Fruit fly (Drosophila melanogaster) whole organism, embryonic: Measurements from ENCODE around the gene ImpE1.

Experiments
- Abd-B ChIP-seq: fragments of 200-800 bp; sonication (Bioruptor generic); optimal IDR thresholded peaks from 2 replicates; lab custom pipeline; 2018; ENCODE audit warnings: missing biosample characterization, mild to moderate bottlenecking, missing genetic modification characterization, moderate library complexity
- Antp ChIP-seq: fragments of 200-800 bp; sonication (Bioruptor generic); optimal IDR thresholded peaks from 3 replicates; lab custom pipeline; 2016; ENCODE audit warnings: missing biosample characterization, missing genetic modification characterization
- CG12659 ChIP-seq: fragments of 200-800 bp; sonication (Bioruptor generic); optimal IDR thresholded peaks from 3 replicates; lab custom pipeline; 2017; ENCODE audit warnings: mild to moderate bottlenecking, missing biosample characterization, missing genetic modification reagents, missing genetic modification characterization
- CG14860 ChIP-seq: fragments of 200-800 bp; sonication (Bioruptor generic); IDR thresholded peaks from 3 replicates; pipeline ENCODE4 v1.3.6; 2022; ENCODE audit warnings: missing biosample characterization, missing genetic modification characterization; ENCODE audit not compliant: partially characterized antibody
- CG14965 ChIP-seq: fragments of 200-800 bp; sonication (Bioruptor generic); optimal IDR thresholded peaks from 2 replicates; lab custom pipeline; 2016; ENCODE audit warnings: missing biosample characterization, missing genetic modification characterization, borderline replicate concordance
- CG1603 ChIP-seq: fragments of 200-800 bp; sonication (Bioruptor generic); optimal IDR thresholded peaks from 2 replicates; lab custom pipeline; 2019; ENCODE audit warnings: missing biosample characterization, mild to moderate bottlenecking, missing genetic modification characterization, moderate library complexity
- CG16813 ChIP-seq: fragments of 200-800 bp; sonication (Bioruptor generic); IDR thresholded peaks from 3 replicates; pipeline ENCODE4 v1.3.6; 2022; ENCODE audit warnings: missing biosample characterization, missing genetic modification characterization; ENCODE audit not compliant: partially characterized antibody
- CG18262 ChIP-seq: fragments of 200-800 bp; optimal IDR thresholded peaks from 3 replicates; lab custom pipeline; 2019; ENCODE audit warnings: missing biosample characterization, mild to moderate bottlenecking, missing genetic modification characterization, moderate library complexity
- CG18599 ChIP-seq: fragments of 200-800 bp; sonication (Bioruptor generic); optimal IDR thresholded peaks from 3 replicates; lab custom pipeline; 2017; ENCODE audit warnings: missing biosample characterization, missing genetic modification characterization, mild to moderate bottlenecking, moderate library complexity, missing genetic modification reagents
- CG2712 ChIP-seq: fragments of 200-800 bp; optimal IDR thresholded peaks from 3 replicates; lab custom pipeline; 2019; ENCODE audit warnings: missing biosample characterization, mild to moderate bottlenecking, missing genetic modification characterization, moderate library complexity
- CG30020 ChIP-seq: fragments of 200-800 bp; optimal IDR thresholded peaks from 2 replicates; lab custom pipeline; 2019; ENCODE audit warnings: missing biosample characterization, mild to moderate bottlenecking, missing genetic modification characterization, moderate library complexity
- CG34422 ChIP-seq: fragments of 200-800 bp; sonication (Bioruptor generic); IDR thresholded peaks from 3 replicates; pipeline ENCODE4 v1.3.6; 2022; ENCODE audit warnings: missing biosample characterization, missing genetic modification characterization
- CG3995 ChIP-seq: fragments of 200-800 bp; sonication (Bioruptor generic); optimal IDR thresholded peaks from 3 replicates; lab custom pipeline; 2016; ENCODE audit warnings: missing biosample characterization, missing genetic modification characterization
- CG42726 ChIP-seq: fragments of 200-800 bp; sonication (Bioruptor generic); IDR thresholded peaks from 2 replicates; pipeline ENCODE4 v1.3.6; 2022; ENCODE audit warnings: missing biosample characterization, missing genetic modification characterization; ENCODE audit not compliant: partially characterized antibody
- CG4617 ChIP-seq: fragments of 200-800 bp; sonication (Bioruptor generic); optimal IDR thresholded peaks from 3 replicates; lab custom pipeline; 2016; ENCODE audit warnings: missing biosample characterization, missing genetic modification characterization, borderline replicate concordance
- CG4707 ChIP-seq: fragments of 200-800 bp; sonication (Bioruptor generic); optimal IDR thresholded peaks from 2 replicates; lab custom pipeline; 2018; ENCODE audit warnings: missing biosample characterization, mild to moderate bottlenecking, missing genetic modification characterization, moderate library complexity
- CG7987 ChIP-seq: fragments of 200-800 bp; sonication (Bioruptor generic); optimal IDR thresholded peaks from 2 replicates; lab custom pipeline; 2018; ENCODE audit warnings: missing biosample characterization, mild to moderate bottlenecking, missing genetic modification characterization, moderate library complexity
- CG8924 ChIP-seq: fragments of 200-800 bp; optimal IDR thresholded peaks from 3 replicates; lab custom pipeline; 2019; ENCODE audit warnings: missing biosample characterization, mild to moderate bottlenecking, missing genetic modification characterization, moderate library complexity
- CG9932 ChIP-seq: fragments of 200-800 bp; sonication (Bioruptor generic); IDR thresholded peaks from 2 replicates; pipeline ENCODE4 v1.3.6; 2022; ENCODE audit warnings: missing biosample characterization, missing genetic modification characterization
- CHES-1-like ChIP-seq: fragments of 200-800 bp; sonication (Bioruptor generic); optimal IDR thresholded peaks from 2 replicates; lab custom pipeline; 2016; ENCODE audit warnings: missing biosample characterization, missing genetic modification characterization
- D19B ChIP-seq: fragments of 200-800 bp; sonication (Bioruptor generic); optimal IDR thresholded peaks from 2 replicates; lab custom pipeline; 2017; ENCODE audit warnings: missing biosample characterization, mild to moderate bottlenecking, missing genetic modification characterization
- Dip3 ChIP-seq: fragments of 200-800 bp; sonication (Bioruptor generic); optimal IDR thresholded peaks from 3 replicates; lab custom pipeline; 2016; ENCODE audit warnings: missing biosample characterization, missing genetic modification characterization
- Ets97D ChIP-seq: fragments of 200-800 bp; sonication (Bioruptor generic); optimal IDR thresholded peaks from 3 replicates; lab custom pipeline; 2016; ENCODE audit warnings: missing biosample characterization, missing genetic modification characterization
- Fer3 ChIP-seq: fragments of 200-800 bp; sonication (Bioruptor generic); optimal IDR thresholded peaks from 2 replicates; lab custom pipeline; 2018; ENCODE audit warnings: missing biosample characterization, mild to moderate bottlenecking, missing genetic modification characterization, moderate library complexity
- HLH3B ChIP-seq: fragments of 200-800 bp; sonication (Bioruptor generic); IDR thresholded peaks from 2 replicates; pipeline ENCODE4 v1.3.6; 2022; ENCODE audit warnings: missing biosample characterization, missing genetic modification characterization
- Hr3 ChIP-seq: fragments of 200-800 bp; sonication (Bioruptor generic); optimal IDR thresholded peaks from 3 replicates; lab custom pipeline; 2016; ENCODE audit warnings: missing biosample characterization, missing genetic modification characterization
- Hsf ChIP-seq: fragments of 200-800 bp; sonication (Bioruptor generic); optimal IDR thresholded peaks from 3 replicates; lab custom pipeline; 2016; ENCODE audit warnings: missing biosample characterization, missing genetic modification characterization
- Lhr ChIP-seq: fragments of 200-800 bp; sonication (Bioruptor generic); optimal IDR thresholded peaks from 3 replicates; lab custom pipeline; 2017; ENCODE audit warnings: mild to moderate bottlenecking, missing biosample characterization, missing genetic modification reagents, missing genetic modification characterization
- Max ChIP-seq: fragments of 200-800 bp; sonication (Bioruptor generic); optimal IDR thresholded peaks from 2 replicates; lab custom pipeline; 2016; ENCODE audit warnings: missing biosample characterization, mild to moderate bottlenecking, missing genetic modification characterization
- Myb ChIP-seq: fragments of 200-800 bp; sonication (Bioruptor generic); optimal IDR thresholded peaks from 2 replicates; lab custom pipeline; 2016; ENCODE audit warnings: missing biosample characterization, missing genetic modification characterization
- Sin3A ChIP-seq: fragments of >200 bp; optimal IDR thresholded peaks from 2 replicates; lab custom pipeline; 2018
- amos ChIP-seq: fragments of 200-800 bp; sonication (Bioruptor generic); IDR thresholded peaks from 2 replicates; pipeline ENCODE4 v1.3.6; 2022; ENCODE audit warnings: missing biosample characterization, missing genetic modification characterization; ENCODE audit not compliant: partially characterized antibody
- ato ChIP-seq: fragments of 200-800 bp; sonication (Bioruptor generic); IDR thresholded peaks from 2 replicates; pipeline ENCODE4 v1.3.6; 2022; ENCODE audit warnings: missing biosample characterization, missing genetic modification characterization; ENCODE audit not compliant: partially characterized antibody
- bbx ChIP-seq: fragments of 200-800 bp; sonication (Bioruptor generic); IDR thresholded peaks from 2 replicates; pipeline ENCODE4 v1.3.6; 2022; ENCODE audit warnings: missing biosample characterization, missing genetic modification characterization; ENCODE audit not compliant: partially characterized antibody
- chinmo ChIP-seq: fragments of 200-800 bp; sonication (Bioruptor generic); IDR thresholded peaks from 4 replicates; pipeline ENCODE4 v1.3.6; 2022; ENCODE audit warnings: missing biosample characterization, missing genetic modification characterization; ENCODE audit not compliant: partially characterized antibody
- crol ChIP-seq: fragments of 200-800 bp; sonication (Bioruptor generic); IDR thresholded peaks from 2 replicates; pipeline ENCODE4 v1.3.6; 2022; ENCODE audit warnings: missing biosample characterization, missing genetic modification characterization
- dm ChIP-seq: fragments of 200-800 bp; sonication (Bioruptor generic); optimal IDR thresholded peaks from 3 replicates; lab custom pipeline; 2016; ENCODE audit warnings: missing biosample characterization, missing genetic modification characterization
- dpn ChIP-seq, 2 experiments: fragments of 200-800 bp; sonication (Bioruptor generic); optimal IDR thresholded peaks; 3 replicates each; lab custom pipeline; 2016; ENCODE audit warnings: missing biosample characterization in 2 of 2, missing genetic modification characterization in 2 of 2
- gfzf ChIP-seq: fragments of 200-800 bp; sonication (Bioruptor generic); optimal IDR thresholded peaks from 2 replicates; lab custom pipeline; 2016; ENCODE audit warnings: missing biosample characterization, mild to moderate bottlenecking, missing genetic modification characterization, moderate library complexity
- mam ChIP-seq: fragments of 200-800 bp; sonication (Bioruptor generic); optimal IDR thresholded peaks from 3 replicates; lab custom pipeline; 2016; ENCODE audit warnings: missing biosample characterization, missing genetic modification characterization
- mld ChIP-seq: fragments of 200-800 bp; sonication (Bioruptor generic); IDR thresholded peaks from 3 replicates; pipeline ENCODE4 v1.3.6; 2022; ENCODE audit warnings: missing biosample characterization, missing genetic modification characterization; ENCODE audit not compliant: partially characterized antibody
- pfk ChIP-seq: fragments of 200-800 bp; sonication (Bioruptor generic); optimal IDR thresholded peaks from 2 replicates; lab custom pipeline; 2018; ENCODE audit warnings: missing biosample characterization, mild to moderate bottlenecking, missing genetic modification characterization, moderate library complexity
- slbo ChIP-seq: fragments of 200-800 bp; sonication (Bioruptor generic); IDR thresholded peaks from 2 replicates; pipeline ENCODE4 v1.3.6; 2022; ENCODE audit warnings: missing biosample characterization, missing genetic modification characterization
- sna ChIP-seq: fragments of 200-800 bp; sonication (Bioruptor generic); IDR thresholded peaks from 2 replicates; pipeline ENCODE4 v1.3.6; 2022; ENCODE audit warnings: missing biosample characterization, missing genetic modification characterization; ENCODE audit not compliant: partially characterized antibody
- usp ChIP-seq: fragments of >200 bp; optimal IDR thresholded peaks from 2 replicates; lab custom pipeline; 2017; ENCODE audit warnings: missing biosample characterization, missing genetic modification characterization
- vnd ChIP-seq: fragments of 200-800 bp; sonication (Bioruptor generic); IDR thresholded peaks from 3 replicates; pipeline ENCODE4 v1.3.6; 2022; ENCODE audit warnings: missing biosample characterization, missing genetic modification characterization; ENCODE audit not compliant: partially characterized antibody
- yki ChIP-seq: fragments of >200 bp; optimal IDR thresholded peaks from 3 replicates; lab custom pipeline; 2018
- zen2 ChIP-seq: fragments of 200-800 bp; sonication (Bioruptor generic); IDR thresholded peaks from 3 replicates; pipeline ENCODE4 v1.3.6; 2022; ENCODE audit warnings: missing biosample characterization, missing genetic modification characterization; ENCODE audit not compliant: partially characterized antibody
- zf30C ChIP-seq: fragments of 200-800 bp; sonication (Bioruptor generic); optimal IDR thresholded peaks from 3 replicates; lab custom pipeline; 2018; ENCODE audit warnings: missing biosample characterization, mild to moderate bottlenecking, missing genetic modification characterization

ImpE1 gene

dm6 chr3L:8405123-8405522 is 32.9 kb downstream of the ImpE1 start, which contains the start of the genes Tpt, mkg-p and CG13667 (continued):
- TF ChIP-seq CG14965 (GFP tag; lab: Kevin White, UChicago) (no peak), CG12659 (GFP tag; lab: Kevin White, UChicago) (peak; percentile 82), CG8924 (peak; percentile 53), vnd (peak; percentile 72), crol (GFP tag; lab: Robert Waterston, UW) (no peak), Hr3 (GFP tag; lab: Kevin White, UChicago) (no peak), Lhr (GFP tag; lab: Kevin White, UChicago) (peak; percentile 16), CG14860 (GFP tag; lab: Robert Waterston, UW) (peak; percentile 66; the same call in 2 of the 3 replicates), Hsf (GFP tag; lab: Kevin White, UChicago) (no peak), CG9932 (peak; percentile 20; the same call in 1 of the 2 replicates), CG2712 (tag; lab: Kevin White, UChicago) (peak; percentile 47), dpn (GFP tag; optimal IDR thresholded peaks at IDR 0.05; lab: Kevin White, UChicago) (peak in 1 of 2 experiments; percentile 26), CG42726 (GFP tag; lab: Robert Waterston, UW) (peak; percentile 52; the same call in 1 of the 2 replicates), zf30C (GFP tag; lab: Kevin White, UChicago) (no peak), CG4617 (peak; percentile 94), yki (lab: Kevin White, UChicago) (no peak), CG1603 (peak; percentile 97), bbx (peak; percentile 91), Max (no peak), mld (GFP tag; lab: Robert Waterston, UW) (peak; percentile 82; the same call in 2 of the 3 replicates), dm (GFP tag; lab: Kevin White, UChicago) (peak; percentile 58), CG4707 (GFP tag; lab: Kevin White, UChicago) (no peak), Dip3 (GFP tag; lab: Kevin White, UChicago) (no peak), Ets97D (GFP tag; lab: Kevin White, UChicago) (peak; percentile 60), CG18262 (tag; lab: Kevin White, UChicago) (no peak), CG18599 (GFP tag; lab: Kevin White, UChicago) (no peak), CG3995 (GFP tag; lab: Kevin White, UChicago) (peak; percentile 31), chinmo (GFP tag; lab: Robert Waterston, UW) (peak; percentile 97; the same call in 3 of the 4 replicates), CG7987 (GFP tag; lab: Kevin White, UChicago) (no peak), mam (GFP tag; lab: Kevin White, UChicago) (peak; percentile 21), HLH3B (GFP tag; lab: Robert Waterston, UW) (no peak), Antp (GFP tag; lab: Kevin White, UChicago) (peak; percentile 7), Myb (GFP tag; lab: Kevin White, UChicago) (peak; percentile 33), pfk (GFP tag; lab: Kevin White, UChicago) (peak; percentile 85), CG30020 (tag; lab: Kevin White, UChicago) (peak; percentile 74), CHES-1-like (GFP tag; lab: Kevin White, UChicago) (peak; percentile 81), slbo (no peak), sna (GFP tag; lab: Robert Waterston, UW) (peak; percentile 80), CG34422 (GFP tag; lab: Robert Waterston, UW) (0 out of 3 replicates have a peak, but pooled peaks have one; percentile 31), usp (no peak), amos (GFP tag; lab: Robert Waterston, UW) (peak; percentile 91), Fer3 (tag; lab: Kevin White, UChicago) (no peak), ato (GFP tag; lab: Robert Waterston, UW) (peak; percentile 42; the same call in 1 of the 2 replicates), D19B (GFP tag; lab: Kevin White, UChicago) (no peak), Sin3A (lab: Kevin White, UChicago) (peak; percentile 72), zen2 (GFP tag; lab: Robert Waterston, UW) (peak; percentile 35; the same call in 1 of the 3 replicates), CG16813 (GFP tag; lab: Robert Waterston, UW) (peak; percentile 82), gfzf (GFP tag; lab: Kevin White, UChicago) (peak; percentile 79), Abd-B (GFP tag; lab: Kevin White, UChicago) (peak; percentile 26)
